Fruit fly (Drosophila melanogaster) Kc167 (cell line): ENCODE results near the gene Jhbp4.

Experiments
- Myc ChIP-seq: fragments of >200 bp; optimal IDR thresholded peaks from 2 replicates; lab custom pipeline; 2017; ENCODE audit warnings: missing external identifiers
- ttk ChIP-seq: sonication (Bioruptor generic); optimal IDR thresholded peaks from 2 replicates; lab custom pipeline; 2017; ENCODE audit warnings: missing external identifiers

DNA sequence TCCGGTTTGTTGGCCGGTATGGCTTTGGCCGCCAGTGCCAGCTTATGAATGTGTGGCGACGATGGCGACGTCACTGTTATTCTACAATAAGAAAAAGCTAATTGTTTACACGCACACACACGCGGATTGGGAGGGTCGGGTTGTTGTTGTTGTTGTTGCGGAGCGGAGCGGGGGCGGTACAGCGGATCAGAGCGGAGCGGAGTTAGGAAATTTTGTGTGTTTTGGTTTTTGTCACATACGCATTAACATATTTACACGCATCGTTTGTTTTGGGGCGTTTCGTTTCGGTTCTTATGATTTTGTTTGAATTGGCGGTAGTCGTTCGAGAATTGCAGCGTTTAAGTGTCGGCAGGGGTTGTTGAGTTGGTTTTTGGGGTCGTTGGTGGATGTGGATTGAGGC is 26.0 kb downstream of the Jhbp4 start:
- TF ChIP-seq ttk (lab: Kevin White, UChicago) = no peak
- no peak for TF ChIP-seq Myc
